Worm (Caenorhabditis elegans) whole organism, dauer: ENCODE results near the gene nud-1.

Experiments used
- unc-62 ChIP-seq: sonication (generic microtip); optimal IDR thresholded peaks from 2 replicates; lab custom pipeline; 2017; ENCODE audit warnings: missing biosample characterization, missing genetic modification reagents, missing genetic modification characterization

nud-1 gene

DNA sequence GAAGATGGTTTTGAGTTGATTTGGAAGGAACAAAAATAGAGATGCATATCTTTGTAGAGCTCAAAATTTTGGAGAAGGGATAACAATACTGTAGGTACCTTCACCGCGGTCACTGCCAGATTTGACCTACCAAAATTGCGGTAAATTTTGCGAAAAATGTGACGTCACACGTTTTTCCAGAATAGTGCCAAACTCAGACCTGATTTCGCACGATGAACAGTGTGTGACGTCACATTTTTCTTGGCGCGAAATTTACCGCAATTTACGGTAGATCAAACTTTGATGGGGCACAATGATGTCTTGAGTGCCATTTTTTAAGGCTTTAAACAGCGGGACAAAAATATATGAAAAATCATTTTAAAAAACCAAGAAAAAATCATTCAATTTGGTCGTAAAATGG lies 12.4 kb upstream of the nud-1 start:
- no peak for TF ChIP-seq unc-62 (GFP tag; lab: Kevin White, UChicago)

DNA sequence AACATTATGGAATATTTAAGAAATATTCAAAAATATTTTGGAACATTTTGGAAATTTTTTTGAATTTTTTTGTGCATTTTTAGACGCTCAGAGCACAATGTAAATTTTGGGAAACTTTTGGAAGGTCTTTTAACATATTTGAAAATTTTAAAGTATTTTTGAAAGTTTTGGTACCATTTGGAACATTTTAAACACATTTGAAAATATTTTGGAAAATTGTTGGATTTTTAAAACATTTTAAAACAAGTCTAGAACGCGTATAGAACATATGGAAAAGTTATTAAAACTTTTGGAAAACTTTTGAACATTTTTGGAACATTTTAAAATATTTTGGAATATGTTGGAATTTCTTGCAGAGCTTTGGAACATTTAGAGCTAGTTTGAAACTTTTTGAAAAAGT lies 7.6 kb upstream of the nud-1 start, which contains the start of gene sdz-20:
sdz-20 (plus strand) TSS at position 301 of the 400 bp plus-strand sequence.
- no peak for TF ChIP-seq unc-62 (GFP tag; lab: Kevin White, UChicago)

DNA sequence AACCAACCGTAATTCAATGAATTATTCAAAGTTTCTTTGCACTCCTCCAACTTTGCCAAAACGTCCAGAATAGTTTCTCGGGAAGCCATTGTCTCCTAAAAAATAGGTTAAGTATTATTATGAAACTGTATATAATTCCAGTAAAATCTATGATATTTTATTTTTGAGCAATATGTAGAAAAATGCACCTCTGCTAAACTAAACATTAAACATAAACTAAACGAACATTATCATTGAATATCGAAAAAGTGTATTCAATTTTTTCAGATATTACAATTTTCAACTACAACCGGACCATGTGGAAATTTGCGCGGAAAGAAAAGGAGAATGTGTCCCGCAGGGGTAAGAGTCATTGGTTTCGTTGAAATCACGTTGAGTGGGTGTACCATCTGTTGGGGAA lies 1.7 kb upstream of the nud-1 start, which contains the start of gene F53A2.3:
F53A2.3 (minus strand) TSS at position 101 of the 400 bp plus-strand sequence.
- TF ChIP-seq unc-62 (GFP tag; lab: Kevin White, UChicago) = no peak

DNA sequence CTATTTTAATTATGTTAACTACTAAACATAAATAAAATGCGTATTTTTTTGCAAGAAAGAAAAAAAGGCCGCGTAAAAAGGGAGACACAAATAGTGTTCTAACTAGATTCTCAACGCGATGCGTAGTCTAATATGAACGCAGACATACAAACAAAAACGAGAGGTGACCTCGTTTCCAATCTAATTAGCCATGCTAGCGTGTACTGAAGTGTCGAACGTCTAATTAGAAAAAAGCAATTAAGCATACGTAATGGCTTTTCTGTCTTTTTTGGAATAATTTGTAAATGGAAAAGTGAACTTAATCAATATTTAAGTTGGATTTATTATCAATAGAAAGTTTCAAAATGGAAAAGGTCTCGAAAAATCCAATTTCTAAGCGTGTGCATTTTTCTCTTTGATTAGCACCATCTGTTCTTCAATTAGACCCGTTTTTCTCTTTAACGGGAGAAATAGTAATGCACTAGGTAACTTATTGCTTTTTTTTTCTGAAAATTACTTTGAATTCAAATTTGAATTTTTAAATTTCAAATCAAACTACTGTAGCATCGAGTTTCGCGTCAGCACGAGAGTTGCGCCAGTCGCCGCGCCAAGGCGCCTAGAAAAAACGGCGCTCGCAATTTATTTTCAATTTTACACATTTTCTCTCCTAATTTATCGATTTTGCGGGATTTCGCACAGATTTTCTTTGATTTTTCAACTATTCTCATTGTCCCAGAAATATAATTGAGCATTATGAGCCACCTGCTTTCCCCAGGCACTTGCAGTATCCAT lies 638 bp upstream of the nud-1 start:
- no peak for TF ChIP-seq unc-62 (GFP tag; lab: Kevin White, UChicago)

DNA sequence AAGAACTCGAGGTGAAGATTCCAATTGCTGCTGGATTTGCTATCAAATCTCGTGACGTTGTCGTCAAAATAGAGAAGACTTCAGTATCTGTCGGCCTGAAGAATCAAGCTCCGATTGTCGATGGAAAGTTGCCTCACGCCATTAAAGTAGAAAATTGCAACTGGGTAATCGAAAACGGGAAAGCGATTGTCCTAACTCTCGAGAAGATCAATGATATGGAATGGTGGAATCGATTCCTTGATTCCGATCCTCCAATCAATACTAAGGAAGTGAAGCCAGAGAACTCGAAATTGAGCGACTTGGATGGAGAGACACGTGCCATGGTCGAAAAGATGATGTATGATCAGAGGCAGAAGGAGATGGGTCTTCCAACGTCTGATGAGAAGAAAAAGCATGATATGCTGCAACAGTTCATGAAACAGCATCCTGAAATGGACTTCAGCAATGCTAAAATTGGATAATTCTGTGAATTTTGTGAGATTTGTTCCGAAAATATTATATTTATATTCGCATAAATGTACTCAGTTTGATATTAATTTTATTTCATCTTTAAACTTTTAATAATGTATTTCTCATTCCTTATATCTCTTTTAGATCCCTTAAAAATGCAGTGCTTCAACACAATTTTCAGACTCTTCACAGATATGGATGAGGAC lies 880 bp downstream of the nud-1 start, which contains the start of gene dro-1:
dro-1 (plus strand) TSS at position 606 of the 656 bp plus-strand sequence.
- no peak for TF ChIP-seq unc-62 (GFP tag; lab: Kevin White, UChicago)

DNA sequence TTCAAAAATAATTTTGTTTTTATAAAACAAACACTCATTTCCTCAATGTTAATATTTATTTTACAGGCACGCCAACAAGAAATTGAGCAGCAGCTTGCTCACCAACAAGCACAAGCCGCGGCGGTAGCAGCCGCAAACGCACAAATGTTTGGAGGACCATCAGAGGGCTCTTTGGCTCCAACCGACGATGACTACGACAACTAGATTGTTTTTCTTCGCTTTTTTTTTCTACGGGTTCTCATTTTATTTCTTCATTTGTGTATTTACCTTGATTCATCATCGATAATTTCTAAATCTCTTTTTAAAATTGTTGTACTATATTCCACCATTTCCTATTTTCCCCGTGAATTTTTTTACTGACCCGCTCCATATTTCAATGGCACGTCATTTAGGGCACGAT lies 1.8 kb downstream of the nud-1 start, which contains the start of gene ife-1:
ife-1 (plus strand) TSS at position 301 of the 400 bp plus-strand sequence.
- no peak for TF ChIP-seq unc-62 (GFP tag; lab: Kevin White, UChicago)

DNA sequence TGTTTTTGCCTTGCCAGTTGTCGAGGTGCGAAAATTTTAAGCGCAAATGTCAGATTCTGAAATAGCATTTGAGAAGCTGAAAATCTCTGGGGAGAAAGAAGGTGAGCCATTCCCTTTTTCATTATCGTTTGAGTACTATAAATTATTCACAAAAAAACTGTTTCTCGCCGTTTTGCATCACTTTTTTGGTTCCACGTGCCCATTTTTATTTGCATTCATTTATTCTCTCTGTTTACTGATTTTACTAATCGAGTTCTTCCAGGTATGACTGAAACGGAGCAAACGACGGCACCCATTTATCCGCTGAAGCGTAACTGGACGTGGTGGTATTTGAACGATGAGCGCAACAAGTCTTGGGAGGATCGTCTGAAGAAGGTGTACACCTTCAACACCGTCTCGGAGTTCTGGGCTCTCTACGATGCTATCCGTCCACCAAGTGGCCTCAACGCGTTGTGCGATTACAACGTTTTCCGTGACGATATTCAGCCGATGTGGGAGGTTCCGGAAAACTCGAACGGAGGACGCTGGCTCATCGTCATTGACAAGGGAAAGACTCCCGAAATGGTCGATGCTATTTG lies 2.3 kb downstream of the nud-1 start:
- TF ChIP-seq unc-62 (GFP tag; lab: Kevin White, UChicago) = no peak

DNA sequence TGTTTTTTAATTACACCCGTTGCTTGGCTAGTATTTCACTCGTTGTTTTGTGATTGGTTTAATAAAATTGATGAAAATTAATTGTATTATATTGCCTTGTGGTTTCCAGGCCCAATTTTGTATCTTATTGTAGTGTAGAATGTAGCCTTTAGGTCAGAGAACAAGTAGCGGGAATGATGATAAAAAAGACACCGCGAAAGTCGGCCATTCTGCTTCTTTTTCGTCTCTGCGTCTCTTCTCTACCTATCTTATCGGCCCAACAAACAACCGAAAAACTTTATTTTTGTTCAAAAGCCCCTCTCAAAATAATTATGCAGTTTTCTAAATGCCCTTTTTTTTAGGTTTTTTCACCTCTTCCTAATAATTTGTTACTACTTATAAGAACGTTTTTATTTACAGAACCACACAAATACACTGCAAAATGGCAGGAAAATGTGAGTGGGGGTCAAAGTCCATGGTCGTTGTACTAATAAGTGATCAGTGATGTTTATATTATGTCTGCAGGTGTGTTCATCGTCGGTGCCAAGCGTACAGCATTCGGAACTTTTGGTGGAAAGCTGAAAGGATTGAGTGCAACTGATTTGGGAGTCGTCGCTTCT lies 3.3 kb downstream of the nud-1 start, which contains the start of gene acaa-2:
acaa-2 (plus strand) TSS at position 400 of the 599 bp plus-strand sequence.
- no peak for TF ChIP-seq unc-62 (GFP tag; lab: Kevin White, UChicago)

DNA sequence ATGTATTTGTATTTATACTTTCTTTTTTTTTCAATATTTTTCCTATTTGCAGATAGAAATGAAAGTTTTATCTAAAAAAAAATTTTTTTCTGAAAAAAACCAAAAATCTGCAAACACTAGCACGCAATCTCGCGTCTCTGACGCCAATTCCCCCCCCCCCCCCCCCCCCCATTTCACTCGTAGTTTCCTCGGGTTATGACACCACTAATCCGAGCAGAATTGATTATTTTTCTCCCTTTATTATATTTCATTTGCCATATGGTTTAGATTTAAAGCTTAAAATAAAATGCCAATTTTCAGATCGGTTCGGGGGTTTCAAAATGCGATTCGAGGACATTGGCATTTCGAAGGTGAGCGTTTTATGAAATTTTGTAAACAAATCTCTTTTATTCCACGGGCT lies 5.5 kb downstream of the nud-1 start, which contains the start of gene mtm-6:
mtm-6 (plus strand) TSS at position 301 of the 400 bp plus-strand sequence.
- TF ChIP-seq unc-62 (GFP tag; lab: Kevin White, UChicago) = no peak

DNA sequence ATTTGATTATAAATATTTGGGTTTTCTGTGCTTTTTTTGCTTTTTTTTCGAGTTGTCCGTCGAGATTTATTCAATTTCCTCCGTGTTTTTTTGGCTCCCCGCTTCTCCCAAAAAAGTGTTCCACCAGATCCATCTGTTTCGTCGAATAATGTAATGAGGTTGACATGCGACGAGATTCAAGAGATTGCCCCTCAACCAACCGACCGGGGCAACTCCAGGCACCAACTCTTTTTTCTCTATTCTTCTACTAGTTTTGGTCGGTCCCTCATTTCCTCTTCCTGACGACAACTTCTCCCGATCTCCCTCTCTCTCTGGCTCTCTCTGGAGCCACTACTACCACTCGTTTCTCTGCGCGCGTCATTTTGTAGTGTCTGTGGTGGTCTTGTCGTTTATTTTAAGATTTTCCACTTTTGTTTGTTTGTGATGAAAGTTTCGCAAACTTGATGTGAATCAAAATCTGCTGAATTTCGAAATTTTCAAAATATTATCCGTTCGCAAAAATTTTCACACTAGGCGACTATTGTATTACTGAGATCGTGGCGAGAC lies 6.5 kb downstream of the nud-1 start:
- TF ChIP-seq unc-62 (GFP tag; lab: Kevin White, UChicago) = no peak

DNA sequence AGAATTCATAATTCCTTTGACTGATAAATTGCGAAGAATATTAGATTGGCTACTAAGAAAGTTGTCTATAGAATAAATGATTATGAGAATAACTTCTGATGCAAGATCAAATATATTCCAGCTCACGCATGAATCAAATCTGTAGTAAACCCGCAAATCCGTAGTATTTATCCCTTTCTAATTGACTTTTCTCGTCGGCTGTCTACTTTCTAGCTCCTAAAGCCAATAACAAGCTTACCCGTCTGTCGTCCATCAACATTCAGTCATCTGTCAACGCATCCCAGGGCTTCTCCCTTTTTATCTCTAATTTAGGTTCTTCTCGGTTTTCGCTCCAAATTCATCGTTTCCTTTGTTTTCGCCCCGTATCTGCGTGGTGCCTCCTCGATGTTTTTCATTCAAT lies 7.6 kb downstream of the nud-1 start:
- no peak for TF ChIP-seq unc-62 (GFP tag; lab: Kevin White, UChicago)

DNA sequence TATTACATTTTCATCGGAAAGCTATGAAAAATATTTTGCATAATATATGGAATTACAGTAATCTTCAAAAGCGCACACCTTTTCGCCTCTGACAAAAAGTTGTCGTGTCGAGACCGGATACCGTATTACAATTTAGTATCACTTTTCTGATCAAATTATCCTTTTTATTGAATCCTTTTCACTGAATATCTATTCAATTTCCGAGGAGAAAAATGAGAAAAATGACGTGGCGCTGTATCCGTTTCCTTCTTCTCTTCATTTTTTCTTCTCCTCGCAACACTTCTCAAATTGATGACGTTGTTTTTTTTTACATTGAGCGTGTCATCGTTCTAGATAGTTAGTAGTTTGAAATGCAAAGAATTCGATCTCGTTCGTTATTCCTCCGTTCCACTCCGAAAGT lies 9.6 kb downstream of the nud-1 start:
- TF ChIP-seq unc-62 (GFP tag; lab: Kevin White, UChicago) = no peak

DNA sequence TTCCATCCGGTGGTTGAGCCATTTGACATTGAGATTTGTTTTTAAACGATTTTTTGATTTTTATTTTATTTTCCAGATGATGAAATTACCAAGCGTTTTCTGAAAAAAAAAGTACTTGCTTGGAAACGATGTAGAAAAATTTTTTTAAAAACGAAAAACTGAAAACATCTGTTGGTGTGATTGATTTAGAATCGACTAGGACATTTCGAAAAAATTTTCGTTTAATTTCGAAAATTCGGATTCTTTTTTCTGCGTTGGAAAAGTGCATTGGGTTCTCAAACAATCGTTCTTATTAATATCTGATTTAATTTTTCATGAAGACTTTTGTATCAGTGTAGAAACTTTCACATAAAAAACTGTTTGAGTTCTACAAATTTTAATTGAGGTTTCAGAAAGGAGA lies 17.9 kb downstream of the nud-1 start, which contains the start of gene F53A2.9:
F53A2.9 (minus strand) TSS at position 101 of the 400 bp plus-strand sequence.
- no peak for TF ChIP-seq unc-62 (GFP tag; lab: Kevin White, UChicago)

DNA sequence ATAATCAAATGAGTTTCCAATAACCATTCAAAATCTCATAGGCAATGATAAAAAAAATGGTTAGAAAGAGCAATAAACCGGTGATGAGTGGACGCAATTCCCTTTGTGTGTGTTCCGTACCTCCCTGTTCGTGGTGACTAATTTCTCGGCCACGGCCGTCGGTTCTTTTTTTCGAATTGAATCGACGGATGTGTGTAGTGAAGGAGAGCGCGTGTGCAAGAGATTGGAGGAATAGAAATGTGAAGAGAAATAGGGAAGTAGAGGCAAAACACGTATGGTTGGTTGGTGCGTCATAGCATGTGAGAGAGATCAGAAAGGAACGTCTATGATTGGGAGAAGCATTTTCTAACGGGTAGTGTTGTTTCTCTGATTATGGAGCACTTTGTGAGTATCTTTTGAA lies 18.5 kb downstream of the nud-1 start:
- TF ChIP-seq unc-62 (GFP tag; lab: Kevin White, UChicago) = no peak

DNA sequence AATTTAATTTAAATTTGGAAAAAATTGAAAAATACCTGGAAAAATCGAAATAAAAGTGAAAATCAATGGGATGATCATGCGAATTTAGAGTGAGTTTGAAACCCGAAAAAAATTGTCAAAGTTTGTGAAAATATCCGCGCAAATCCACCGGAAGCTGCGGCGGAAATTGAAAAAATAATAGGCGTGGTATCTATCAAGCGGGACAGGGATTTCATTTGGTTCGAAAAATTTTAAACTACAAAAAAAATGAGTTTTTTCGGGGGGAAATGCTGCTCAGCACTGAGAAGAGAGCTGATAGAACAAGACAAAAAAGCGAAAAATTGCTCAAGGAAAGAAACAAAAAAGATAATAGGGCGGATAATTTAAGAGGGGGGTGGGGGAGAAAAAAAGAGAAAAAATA lies 29.7 kb downstream of the nud-1 start, which contains the start of gene T03F6.9:
T03F6.9 (minus strand) TSS at position 101 of the 400 bp plus-strand sequence.
- TF ChIP-seq unc-62 (GFP tag; lab: Kevin White, UChicago) = no peak
